Worm (Caenorhabditis elegans): ENCODE measurements around the gene rps-24.

The rps-24 gene

DNA sequence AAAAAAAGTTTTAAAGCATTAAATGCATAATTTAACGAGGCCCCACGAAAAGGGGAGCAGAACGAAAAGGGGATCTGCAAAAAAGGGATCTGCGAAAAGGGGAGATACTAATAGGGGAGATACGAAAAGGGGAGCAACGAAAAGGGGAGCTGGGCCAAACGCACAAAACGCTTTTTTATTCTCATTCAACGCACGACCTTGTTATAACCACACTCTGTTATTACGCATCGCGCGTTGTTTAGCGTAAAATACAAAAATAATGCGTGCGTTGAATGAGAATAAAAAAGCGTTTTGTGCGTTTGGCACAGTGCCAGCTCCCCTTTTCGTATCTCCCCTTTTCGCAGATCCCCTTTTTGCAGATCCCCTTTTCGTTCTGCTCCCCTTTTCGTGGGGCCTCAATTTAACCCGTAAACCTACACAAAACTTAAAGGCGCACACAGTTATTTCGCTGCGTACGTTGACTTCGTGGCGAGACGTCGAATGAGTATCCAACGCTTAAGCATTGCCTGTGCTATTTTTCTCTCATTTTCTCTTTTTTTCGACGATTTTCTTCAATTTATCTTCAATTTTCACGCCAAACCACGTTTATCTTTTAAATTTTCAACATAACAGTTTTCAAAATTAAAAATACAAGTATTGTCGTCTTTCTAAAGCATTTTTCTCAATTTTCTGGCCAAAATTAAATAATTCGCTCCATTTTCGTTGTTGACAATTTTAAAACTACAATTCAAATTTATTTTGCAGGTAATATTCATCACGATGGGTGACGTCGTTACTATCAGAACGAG lies at the start of gene rps-24:
TSS of gene rps-24 (plus strand) at position 738 of the 788 bp plus-strand sequence.
- TF ChIP-seq C16A3.4 (tag; optimal IDR thresholded peaks at IDR 0.05) (peak; percentile 92), rnt-1 (tag; optimal IDR thresholded peaks at IDR 0.05) (peak; percentile 97), elt-2 (tag; optimal IDR thresholded peaks at IDR 0.05) (peak; percentile 39), fkh-8 (tag; optimal IDR thresholded peaks at IDR 0.05) (peak; percentile 97), mef-2 (tag; optimal IDR thresholded peaks at IDR 0.05) (peak; percentile 5), egl-27 (tag; optimal IDR thresholded peaks at IDR 0.05) (peak in 1 of 2 experiments; percentile 32), C04F5.9 (tag; optimal IDR thresholded peaks at IDR 0.05) (peak; percentile 81), lin-35 (GFP tag; optimal IDR thresholded peaks at IDR 0.05) (peak; percentile 81 to 90), lsy-2 (tag; optimal IDR thresholded peaks at IDR 0.05) (peak; percentile 93 to 96), fkh-10 (GFP tag; optimal IDR thresholded peaks at IDR 0.05) (peak; percentile 78), zip-4 (GFP tag; optimal IDR thresholded peaks at IDR 0.05) (peak; percentile 12), grh-1 (GFP tag; IDR thresholded peaks at IDR 0.05) (peak; percentile 85), dsc-1 (tag; optimal IDR thresholded peaks at IDR 0.05) (peak; percentile 85), unc-98 (GFP tag; IDR thresholded peaks at IDR 0.05) (peak; percentile 96), blmp-1 (tag; optimal IDR thresholded peaks at IDR 0.05) (peak; percentile 78), unc-130 (tag; optimal IDR thresholded peaks at IDR 0.05) (peak; percentile 85), egl-13 (tag; optimal IDR thresholded peaks at IDR 0.05) (peak; percentile 76), elt-3 (tag; optimal IDR thresholded peaks at IDR 0.05) (peak in 3 of 6 experiments; percentile 39 to 80 (median 73)), nhr-47 (tag; optimal IDR thresholded peaks at IDR 0.05) (peak; percentile 97), nhr-20 (tag; optimal IDR thresholded peaks at IDR 0.05) (peak; percentile 91), nhr-77 (tag; optimal IDR thresholded peaks at IDR 0.05) (peak; percentile 87), mab-9 (GFP tag; IDR thresholded peaks at IDR 0.05) (peak; percentile 89), ceh-88 (GFP tag; IDR thresholded peaks at IDR 0.05) (peak; percentile 96), jun-1 (tag; optimal IDR thresholded peaks at IDR 0.05) (peak; percentile 86), nhr-85 (tag) (peak; percentile 95), snpc-4 (tag; optimal IDR thresholded peaks at IDR 0.05) (peak; percentile 66), hlh-4 (tag; optimal IDR thresholded peaks at IDR 0.05) (peak; percentile 61), skn-1 (tag; optimal IDR thresholded peaks at IDR 0.05) (peak; percentile 59), nhr-19 (GFP tag; conservative IDR thresholded peaks at IDR 0.05) (peak; percentile 96), F16B12.6 (tag; optimal IDR thresholded peaks at IDR 0.05) (peak; percentile 63), fkh-4 (tag; optimal IDR thresholded peaks at IDR 0.05; ENCODE audit: borderline replicate concordance) (peak; percentile 76), isw-1 (GFP tag; IDR thresholded peaks at IDR 0.05) (peak; percentile 99), hpl-2 (GFP tag; optimal IDR thresholded peaks at IDR 0.05) (peak; percentile 22), snu-23 (GFP tag; optimal IDR thresholded peaks at IDR 0.05) (peak; percentile 96), swsn-7 (tag; optimal IDR thresholded peaks at IDR 0.05) (peak; percentile 93), lin-14 (GFP tag; optimal IDR thresholded peaks at IDR 0.05) (peak; percentile 91), vab-15 (tag; optimal IDR thresholded peaks at IDR 0.05) (peak; percentile 83), ztf-11 (tag; optimal IDR thresholded peaks at IDR 0.05) (peak in 1 of 2 experiments; percentile 91), ceh-8 (GFP tag; optimal IDR thresholded peaks at IDR 0.05) (peak; percentile 90), mdl-1 (tag; optimal IDR thresholded peaks at IDR 0.05) (peak in 1 of 2 experiments; percentile 84), unc-86 (tag; optimal IDR thresholded peaks at IDR 0.05) (peak; percentile 93), irx-1 (tag; optimal IDR thresholded peaks at IDR 0.05) (peak; percentile 80), nhr-71 (tag; optimal IDR thresholded peaks at IDR 0.05) (peak; percentile 97), aha-1 (tag; optimal IDR thresholded peaks at IDR 0.05) (peak; percentile 34), sup-37 (GFP tag; optimal IDR thresholded peaks at IDR 0.05) (peak; percentile 7), pax-3 (tag; optimal IDR thresholded peaks at IDR 0.05) (peak; percentile 90), xbp-1 (tag; optimal IDR thresholded peaks at IDR 0.05) (peak; percentile 90), dpl-1 (GFP tag; optimal IDR thresholded peaks at IDR 0.05) (peak; percentile 75 to 80 (median 80)), lin-15B (tag; optimal IDR thresholded peaks at IDR 0.05) (peak; percentile 82), lin-13 (GFP tag; optimal IDR thresholded peaks at IDR 0.05) (peak; percentile 87)
